Worm (Caenorhabditis elegans) whole organism, L1 larva: ENCODE measurements around the gene dolk-1.

ENCODE experiments used
- jun-1 ChIP-seq: fragments of 150-350 bp; optimal IDR thresholded peaks from 2 replicates; lab custom pipeline; 2014; ENCODE audit warnings: missing biosample characterization, missing genetic modification reagents, missing genetic modification characterization
- lsy-2 ChIP-seq, 2 experiments: fragments of 150-350 bp; optimal IDR thresholded peaks; 2 replicates each; lab custom pipeline; 2014; ENCODE audit warnings: missing biosample characterization in 2 of 2, missing genetic modification characterization in 2 of 2
- nhr-237 ChIP-seq: fragments of 150-350 bp; optimal IDR thresholded peaks from 2 replicates; lab custom pipeline; 2014; ENCODE audit warnings: missing biosample characterization, missing genetic modification characterization
- unc-86 ChIP-seq: sonication (generic microtip); optimal IDR thresholded peaks from 2 replicates; lab custom pipeline; 2016; ENCODE audit warnings: missing genetic modification characterization, missing compliant biosample characterization

- no peak for TF ChIP-seq lsy-2 (tag; optimal IDR thresholded peaks at IDR 0.05; lab: Kevin White, UChicago)
- no peak for TF ChIP-seq jun-1
- TF ChIP-seq unc-86 (tag; lab: Kevin White, UChicago): no peak
- TF ChIP-seq nhr-237 (tag; lab: Kevin White, UChicago): no peak
Observed at ce11 chrIII:11891335-11891734, 42.1 kb downstream of the dolk-1 start, which contains the start of gene faah-5.
